Fruit fly (Drosophila melanogaster) whole organism, prepupa: ENCODE data around the gene AlkB.

Source experiments
- Blimp-1 ChIP-seq: fragments of 200-800 bp; sonication (Bioruptor generic); optimal IDR thresholded peaks from 3 replicates; lab custom pipeline; 2017; ENCODE audit warnings: missing biosample characterization, missing genetic modification characterization, mild to moderate bottlenecking, moderate library complexity, missing genetic modification reagents
- CG10631 ChIP-seq: fragments of 200-800 bp; sonication (Bioruptor generic); optimal IDR thresholded peaks from 2 replicates; lab custom pipeline; 2016; ENCODE audit warnings: missing biosample characterization, missing genetic modification characterization
- CG11294 ChIP-seq: fragments of 200-800 bp; sonication (Bioruptor generic); IDR thresholded peaks from 2 replicates; pipeline ENCODE4 v1.3.6; 2022; ENCODE audit warnings: missing biosample characterization, missing genetic modification characterization
- CG15336 ChIP-seq: fragments of 200-800 bp; sonication (Bioruptor generic); IDR thresholded peaks from 2 replicates; pipeline ENCODE4 v1.3.6; 2022; ENCODE audit warnings: missing biosample characterization, missing genetic modification characterization
- CG16779 ChIP-seq: fragments of 200-800 bp; sonication (Bioruptor generic); optimal IDR thresholded peaks from 3 replicates; lab custom pipeline; 2017; ENCODE audit warnings: missing biosample characterization, mild to moderate bottlenecking, missing genetic modification characterization
- CG3032 ChIP-seq: fragments of 200-800 bp; optimal IDR thresholded peaks from 2 replicates; lab custom pipeline; 2019; ENCODE audit warnings: missing biosample characterization, mild to moderate bottlenecking, missing genetic modification characterization, moderate library complexity
- CG31627 ChIP-seq: fragments of 200-800 bp; sonication (Bioruptor generic); optimal IDR thresholded peaks from 3 replicates; lab custom pipeline; 2016; ENCODE audit warnings: missing biosample characterization, missing genetic modification characterization
- CG32006 ChIP-seq: fragments of 200-800 bp; sonication (Bioruptor generic); optimal IDR thresholded peaks from 3 replicates; lab custom pipeline; 2017; ENCODE audit warnings: missing biosample characterization, mild to moderate bottlenecking, missing genetic modification characterization
- CG3919 ChIP-seq: fragments of 200-800 bp; sonication (Bioruptor generic); optimal IDR thresholded peaks from 3 replicates; lab custom pipeline; 2016; ENCODE audit warnings: missing biosample characterization, missing genetic modification characterization
- CG4318 ChIP-seq: fragments of 200-800 bp; sonication (Bioruptor generic); optimal IDR thresholded peaks from 3 replicates; lab custom pipeline; 2017; ENCODE audit warnings: missing biosample characterization, mild to moderate bottlenecking, missing genetic modification characterization
- CG6792 ChIP-seq: fragments of 200-800 bp; sonication (Bioruptor generic); optimal IDR thresholded peaks from 3 replicates; lab custom pipeline; 2016; ENCODE audit warnings: missing biosample characterization, missing genetic modification characterization
- CG6808 ChIP-seq: fragments of 200-800 bp; sonication (Bioruptor generic); optimal IDR thresholded peaks from 3 replicates; lab custom pipeline; 2017; ENCODE audit warnings: missing biosample characterization, missing genetic modification characterization, mild to moderate bottlenecking, moderate library complexity, missing genetic modification reagents
- CG8119 ChIP-seq: fragments of 200-800 bp; sonication (Bioruptor generic); IDR thresholded peaks from 3 replicates; pipeline ENCODE4 v1.3.6; 2022; ENCODE audit warnings: missing biosample characterization, missing genetic modification characterization
- CG8319 ChIP-seq: fragments of 200-800 bp; sonication (Bioruptor generic); optimal IDR thresholded peaks from 3 replicates; lab custom pipeline; 2016; ENCODE audit warnings: missing biosample characterization, missing genetic modification characterization
- CG8632 ChIP-seq: fragments of 200-800 bp; sonication (Bioruptor generic); optimal IDR thresholded peaks from 3 replicates; lab custom pipeline; 2016; ENCODE audit warnings: missing biosample characterization, missing genetic modification characterization
- Eip75B ChIP-seq: fragments of 200-800 bp; sonication (Bioruptor generic); optimal IDR thresholded peaks from 3 replicates; lab custom pipeline; 2016; ENCODE audit warnings: missing biosample characterization, missing genetic modification characterization
- Eip78C ChIP-seq: fragments of 200-800 bp; sonication (Bioruptor generic); peaks from one replicate; lab custom pipeline; 2016; ENCODE audit warnings: missing biosample characterization, missing genetic modification characterization
- Eip93F ChIP-seq: fragments of 200-800 bp; sonication (Bioruptor generic); optimal IDR thresholded peaks from 2 replicates; lab custom pipeline; 2016; ENCODE audit warnings: missing biosample characterization, mild to moderate bottlenecking, missing genetic modification characterization
- Ets21C ChIP-seq: fragments of 200-800 bp; sonication (Bioruptor generic); optimal IDR thresholded peaks from 3 replicates; lab custom pipeline; 2016; ENCODE audit warnings: missing biosample characterization, missing genetic modification characterization
- Ets96B ChIP-seq: fragments of 200-800 bp; optimal IDR thresholded peaks from 2 replicates; lab custom pipeline; 2019; ENCODE audit warnings: missing biosample characterization, mild to moderate bottlenecking, missing genetic modification characterization, moderate library complexity
- Hr38 ChIP-seq: sonication (Bioruptor generic); optimal IDR thresholded peaks from 2 replicates; lab custom pipeline; 2016; ENCODE audit warnings: missing biosample characterization, missing genetic modification characterization
- Hr39 ChIP-seq: fragments of 200-800 bp; sonication (Bioruptor generic); optimal IDR thresholded peaks from 2 replicates; lab custom pipeline; 2016; ENCODE audit warnings: missing biosample characterization, missing genetic modification characterization
- Lpt ChIP-seq: fragments of 200-800 bp; sonication (Bioruptor generic); optimal IDR thresholded peaks from 3 replicates; lab custom pipeline; 2016; ENCODE audit warnings: missing biosample characterization, missing genetic modification characterization
- OdsH ChIP-seq: fragments of 200-800 bp; sonication (Bioruptor generic); optimal IDR thresholded peaks from 3 replicates; lab custom pipeline; 2016; ENCODE audit warnings: missing biosample characterization, missing genetic modification characterization
- Smox ChIP-seq: fragments of 200-800 bp; sonication (Bioruptor generic); optimal IDR thresholded peaks from 3 replicates; lab custom pipeline; 2016; ENCODE audit warnings: missing biosample characterization, missing genetic modification characterization
- Sox102F ChIP-seq: fragments of 200-800 bp; sonication (Bioruptor generic); optimal IDR thresholded peaks from 2 replicates; lab custom pipeline; 2016; ENCODE audit warnings: missing biosample characterization, mild to moderate bottlenecking, missing genetic modification characterization
- Sox15 ChIP-seq: fragments of 200-800 bp; sonication (Bioruptor generic); optimal IDR thresholded peaks from 3 replicates; lab custom pipeline; 2016; ENCODE audit warnings: missing biosample characterization, missing genetic modification characterization
- achi ChIP-seq: fragments of 200-800 bp; sonication (Bioruptor generic); optimal IDR thresholded peaks from 3 replicates; lab custom pipeline; 2016; ENCODE audit warnings: missing biosample characterization, missing genetic modification characterization
- acj6 ChIP-seq: fragments of 200-800 bp; sonication (Bioruptor generic); optimal IDR thresholded peaks from 3 replicates; lab custom pipeline; 2016; ENCODE audit warnings: missing biosample characterization, missing genetic modification characterization
- cyc ChIP-seq: fragments of 200-800 bp; sonication (Bioruptor generic); optimal IDR thresholded peaks from 3 replicates; lab custom pipeline; 2016; ENCODE audit warnings: missing biosample characterization, missing genetic modification characterization
- dsx ChIP-seq: fragments of 200-800 bp; optimal IDR thresholded peaks from 3 replicates; lab custom pipeline; 2019; ENCODE audit warnings: missing biosample characterization, mild to moderate bottlenecking, missing genetic modification characterization, moderate library complexity; ENCODE audit not compliant: poor library complexity, severe bottlenecking
- esn ChIP-seq: fragments of 200-800 bp; sonication (Bioruptor generic); optimal IDR thresholded peaks from 2 replicates; lab custom pipeline; 2016; ENCODE audit warnings: missing biosample characterization, mild to moderate bottlenecking, missing genetic modification characterization, moderate library complexity
- fd85E ChIP-seq: fragments of 200-800 bp; sonication (Bioruptor generic); optimal IDR thresholded peaks from 3 replicates; lab custom pipeline; 2016; ENCODE audit warnings: missing biosample characterization, missing genetic modification characterization
- fkh ChIP-seq: fragments of 200-800 bp; sonication (Bioruptor generic); optimal IDR thresholded peaks from 3 replicates; lab custom pipeline; 2017; ENCODE audit warnings: missing biosample characterization, mild to moderate bottlenecking, missing genetic modification characterization, moderate library complexity
- lz ChIP-seq: fragments of 200-800 bp; sonication (Bioruptor generic); optimal IDR thresholded peaks from 3 replicates; lab custom pipeline; 2016; ENCODE audit warnings: missing biosample characterization, missing genetic modification characterization
- net ChIP-seq: fragments of 200-800 bp; sonication (Bioruptor generic); optimal IDR thresholded peaks from 3 replicates; lab custom pipeline; 2016; ENCODE audit warnings: missing biosample characterization, missing genetic modification characterization
- salr ChIP-seq, 2 experiments: fragments of 200-800 bp; sonication (Bioruptor generic); optimal IDR thresholded peaks; 3 replicates each; lab custom pipeline; 2016 to 2018; ENCODE audit warnings: missing biosample characterization in 2 of 2, missing genetic modification characterization in 2 of 2, mild to moderate bottlenecking in 1 of 2
- ss ChIP-seq, 2 experiments: fragments of 200-800 bp; sonication (Bioruptor generic); optimal IDR thresholded peaks; 2 replicates in 1 of 2; 3 replicates in 1 of 2; lab custom pipeline; 2017 to 2018; ENCODE audit warnings: mild to moderate bottlenecking in 2 of 2, missing biosample characterization in 2 of 2, missing genetic modification characterization in 2 of 2, moderate library complexity in 1 of 2
- svp ChIP-seq: fragments of 200-800 bp; sonication (Bioruptor generic); peaks from one replicate; lab custom pipeline; 2016; ENCODE audit warnings: missing biosample characterization, missing genetic modification characterization
- topi ChIP-seq: fragments of 200-800 bp; sonication (Bioruptor generic); optimal IDR thresholded peaks from 3 replicates; lab custom pipeline; 2016; ENCODE audit warnings: missing biosample characterization, missing genetic modification characterization
- vri ChIP-seq: fragments of 200-800 bp; sonication (Bioruptor generic); optimal IDR thresholded peaks from 3 replicates; lab custom pipeline; 2016; ENCODE audit warnings: missing biosample characterization, mild to moderate bottlenecking, missing genetic modification characterization

The AlkB gene

dm6 chrX:15857601-15858284 is 1.5 kb downstream of the AlkB start, which contains the start of the genes CG46440 and Myb (continued):
- TF ChIP-seq CG8632 (GFP tag; lab: Kevin White, UChicago) (no peak), dsx (GFP tag; lab: Kevin White, UChicago) (peak; percentile 18), ss (GFP tag; optimal IDR thresholded peaks at IDR 0.05; lab: Kevin White, UChicago) (no peak), CG15336 (0 out of 2 replicates have a peak, but pooled peaks have one; percentile 20), net (GFP tag; lab: Kevin White, UChicago) (no peak), lz (GFP tag; lab: Kevin White, UChicago) (peak; percentile 1), Sox102F (GFP tag; lab: Kevin White, UChicago) (no peak), CG3919 (no peak)

- TF ChIP-seq CG32006 (GFP tag; lab: Kevin White, UChicago) (no peak), CG8319 (GFP tag; lab: Kevin White, UChicago) (no peak), ss (GFP tag; optimal IDR thresholded peaks at IDR 0.05; lab: Kevin White, UChicago) (peak in 1 of 2 experiments; percentile 48), CG4318 (GFP tag; lab: Kevin White, UChicago) (no peak), CG10631 (GFP tag; lab: Kevin White, UChicago) (no peak), Eip93F (GFP tag; lab: Kevin White, UChicago) (peak; percentile 66), Eip75B (GFP tag; lab: Kevin White, UChicago) (peak; percentile 16), svp (peak; percentile 89), salr (GFP tag; optimal IDR thresholded peaks at IDR 0.05; lab: Kevin White, UChicago) (no peak), topi (GFP tag; lab: Kevin White, UChicago) (peak; percentile 1), fd85E (GFP tag; lab: Kevin White, UChicago) (peak; percentile 19), fkh (GFP tag; lab: Kevin White, UChicago) (peak; percentile 59), Blimp-1 (GFP tag; lab: Kevin White, UChicago) (no peak), CG15336 (peak; percentile 11; the same call in 1 of the 2 replicates), CG8119 (GFP tag; lab: Robert Waterston, UW) (no peak), net (GFP tag; lab: Kevin White, UChicago) (no peak), CG6808 (no peak), CG16779 (tag; lab: Kevin White, UChicago) (no peak), CG3032 (tag; lab: Kevin White, UChicago) (no peak), esn (peak; percentile 34), vri (GFP tag; lab: Kevin White, UChicago) (peak; percentile 59), Smox (no peak), achi (GFP tag; lab: Kevin White, UChicago) (no peak), Eip78C (peak; percentile 82)
Measured at dm6 chrX:15852815-15853542, 6.3 kb downstream of the AlkB start, which contains the start of the genes UBL3 and CG15914. UBL3 (minus strand) TSS chrX:15853175. CG15914 (plus strand) TSS chrX:15853421.

dm6 chrX:15849021-15849420 is 10.3 kb downstream of the AlkB start, which contains the start of gene sun:
sun (minus strand) TSS chrX:15849258.
- TF ChIP-seq Hr38 (GFP tag; lab: Kevin White, UChicago) (no peak), Ets96B (tag; lab: Kevin White, UChicago) (no peak), Eip78C (peak; percentile 31), svp (peak; percentile 6), CG3032 (tag; lab: Kevin White, UChicago) (no peak), acj6 (GFP tag; lab: Kevin White, UChicago) (no peak), vri (GFP tag; lab: Kevin White, UChicago) (peak; percentile 77)

- TF ChIP-seq CG6792 (GFP tag; lab: Kevin White, UChicago), result peak; percentile 20
- TF ChIP-seq cyc (GFP tag; lab: Kevin White, UChicago), result peak; percentile 36
- no peak for TF ChIP-seq Lpt (GFP tag; lab: Kevin White, UChicago)
- no peak for TF ChIP-seq CG8632 (GFP tag; lab: Kevin White, UChicago)
- TF ChIP-seq topi (GFP tag; lab: Kevin White, UChicago), result peak; percentile 62
- TF ChIP-seq Hr39, result peak; percentile 60
- no peak for TF ChIP-seq CG16779 (tag; lab: Kevin White, UChicago)
- TF ChIP-seq Ets21C (GFP tag; lab: Kevin White, UChicago), result peak; percentile 44
- peak; percentile 17 for TF ChIP-seq OdsH (GFP tag; lab: Kevin White, UChicago)
- TF ChIP-seq CG31627, result peak; percentile 49
- no peak for TF ChIP-seq salr (GFP tag; optimal IDR thresholded peaks at IDR 0.05; lab: Kevin White, UChicago)
- TF ChIP-seq Eip78C, result peak; percentile 91
- no peak for TF ChIP-seq fkh (GFP tag; lab: Kevin White, UChicago)
- no peak for TF ChIP-seq vri (GFP tag; lab: Kevin White, UChicago)
- peak; percentile 58 for TF ChIP-seq CG10631 (GFP tag; lab: Kevin White, UChicago)
- TF ChIP-seq svp, result no peak
- TF ChIP-seq Eip93F (GFP tag; lab: Kevin White, UChicago), result no peak
- TF ChIP-seq CG11294 (GFP tag; lab: Robert Waterston, UW), result 0 out of 2 replicates have a peak, but pooled peaks have one; percentile 33
- TF ChIP-seq Sox15 (GFP tag; lab: Kevin White, UChicago), result peak; percentile 27
- peak; percentile 28 for TF ChIP-seq acj6 (GFP tag; lab: Kevin White, UChicago)
- no peak for TF ChIP-seq CG32006 (GFP tag; lab: Kevin White, UChicago)
Measured at dm6 chrX:15844139-15844538, 15.1 kb downstream of the AlkB start, which contains the start of the genes ArgRS and CG8578. ArgRS (minus strand) TSS chrX:15844145. CG8578 (plus strand) TSS chrX:15844476.
